Worm (Caenorhabditis elegans) whole organism, dauer: Measurements from ENCODE around the gene E02H1.6.

Source experiments
- unc-62 ChIP-seq: sonication (generic microtip); optimal IDR thresholded peaks from 2 replicates; lab custom pipeline; 2017; ENCODE audit warnings: missing biosample characterization, missing genetic modification reagents, missing genetic modification characterization

Gene E02H1.6

DNA sequence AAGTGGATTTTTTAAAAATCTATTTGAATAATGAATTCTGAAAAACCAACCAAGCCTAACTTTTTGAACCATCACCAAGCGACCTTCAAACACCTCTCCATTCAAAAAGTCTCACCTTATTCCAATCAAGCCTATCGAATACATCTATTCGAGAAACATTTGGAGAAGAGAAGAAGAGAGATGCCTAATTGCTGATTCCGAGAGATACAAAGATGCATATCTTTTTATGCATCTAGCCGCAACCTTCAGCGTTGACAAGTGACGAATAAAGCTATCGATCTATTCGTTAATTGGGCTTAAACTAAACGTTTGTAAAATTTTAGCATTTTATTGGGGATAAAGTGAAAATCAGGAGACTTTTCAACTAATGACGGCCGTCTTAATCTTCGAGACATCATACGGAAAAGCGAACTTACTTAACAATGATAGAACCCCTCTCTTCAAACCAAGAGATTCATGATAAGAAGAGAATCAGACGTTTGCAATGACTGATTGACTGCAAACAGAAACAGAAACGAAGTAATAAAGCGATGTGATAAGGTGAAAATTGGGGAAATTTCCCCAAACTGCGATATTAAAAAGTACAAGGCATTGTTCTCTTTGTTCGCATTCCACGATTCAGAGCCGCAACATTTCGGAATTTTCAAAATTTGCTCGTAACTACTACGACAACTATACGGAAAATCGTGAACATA is 48.6 kb downstream of the E02H1.6 start:
- no peak for TF ChIP-seq unc-62 (GFP tag; lab: Kevin White, UChicago)

ce11 chrII:9646122-9646555 is 49.6 kb downstream of the E02H1.6 start:
- TF ChIP-seq unc-62 (GFP tag; lab: Kevin White, UChicago) = no peak
